Worm (Caenorhabditis elegans): ENCODE data around the gene msp-65.

Gene msp-65

ce11 chrIV:5334518-5334917, 18.2 kb downstream of the msp-65 start (continued):
- TF ChIP-seq F16B12.6 (tag; optimal IDR thresholded peaks at IDR 0.05): no peak
- TF ChIP-seq ets-5 (GFP tag; IDR thresholded peaks at IDR 0.05): no peak
- TF ChIP-seq fos-1 (tag; optimal IDR thresholded peaks at IDR 0.05): peak; percentile 80
- no peak for TF ChIP-seq pag-3 (tag; optimal IDR thresholded peaks at IDR 0.05; ENCODE audit: borderline replicate concordance, insufficient read depth)
- TF ChIP-seq C04F5.9 (tag; optimal IDR thresholded peaks at IDR 0.05): no peak
- TF ChIP-seq ceh-63 (GFP tag; optimal IDR thresholded peaks at IDR 0.05): no peak
- no peak for TF ChIP-seq egl-27 (tag; optimal IDR thresholded peaks at IDR 0.05)
- TF ChIP-seq mef-2 (tag; optimal IDR thresholded peaks at IDR 0.05): no peak
- no peak for TF ChIP-seq sox-4 (tag; optimal IDR thresholded peaks at IDR 0.05)
- TF ChIP-seq nhr-28 (tag; optimal IDR thresholded peaks at IDR 0.05): no peak
- no peak for TF ChIP-seq unc-30 (tag; optimal IDR thresholded peaks at IDR 0.05)
- TF ChIP-seq nhr-71 (tag; optimal IDR thresholded peaks at IDR 0.05): peak; percentile 69
- no peak for TF ChIP-seq C34B4.2 (tag; optimal IDR thresholded peaks at IDR 0.05)

ce11 chrIV:5337649-5338048, 21.3 kb downstream of the msp-65 start:
- TF ChIP-seq xbp-1 (tag; optimal IDR thresholded peaks at IDR 0.05) (no peak), unc-86 (tag; optimal IDR thresholded peaks at IDR 0.05) (peak; percentile 61), snu-23 (GFP tag; optimal IDR thresholded peaks at IDR 0.05) (peak; percentile 10), lin-39 (tag; optimal IDR thresholded peaks at IDR 0.05) (no peak), C34B4.2 (tag; optimal IDR thresholded peaks at IDR 0.05) (no peak), lin-14 (GFP tag; optimal IDR thresholded peaks at IDR 0.05) (peak; percentile 69), nhr-71 (tag; optimal IDR thresholded peaks at IDR 0.05) (peak; percentile 49), lsy-2 (tag; optimal IDR thresholded peaks at IDR 0.05) (peak in 1 of 2 experiments; percentile 17), nhr-85 (tag) (peak; percentile 81), lir-3 (tag; optimal IDR thresholded peaks at IDR 0.05; ENCODE audit: poor library complexity) (no peak), blmp-1 (tag; optimal IDR thresholded peaks at IDR 0.05) (peak; percentile 67), skn-1 (tag; optimal IDR thresholded peaks at IDR 0.05) (no peak), mep-1 (tag; optimal IDR thresholded peaks at IDR 0.05) (peak; percentile 5), elt-3 (tag; optimal IDR thresholded peaks at IDR 0.05) (peak in 1 of 6 experiments; percentile 47), efl-1 (optimal IDR thresholded peaks at IDR 0.05) (no peak), efl-1 (GFP tag; optimal IDR thresholded peaks at IDR 0.05 in 1 of 2) (peak in 1 of 2 experiments; percentile 59), nhr-20 (tag; optimal IDR thresholded peaks at IDR 0.05) (peak; percentile 22), ama-1 (optimal IDR thresholded peaks at IDR 0.05) (no peak), lin-35 (GFP tag; optimal IDR thresholded peaks at IDR 0.05) (peak in 1 of 2 experiments; percentile 25), hlh-4 (tag; optimal IDR thresholded peaks at IDR 0.05) (no peak)

DNA sequence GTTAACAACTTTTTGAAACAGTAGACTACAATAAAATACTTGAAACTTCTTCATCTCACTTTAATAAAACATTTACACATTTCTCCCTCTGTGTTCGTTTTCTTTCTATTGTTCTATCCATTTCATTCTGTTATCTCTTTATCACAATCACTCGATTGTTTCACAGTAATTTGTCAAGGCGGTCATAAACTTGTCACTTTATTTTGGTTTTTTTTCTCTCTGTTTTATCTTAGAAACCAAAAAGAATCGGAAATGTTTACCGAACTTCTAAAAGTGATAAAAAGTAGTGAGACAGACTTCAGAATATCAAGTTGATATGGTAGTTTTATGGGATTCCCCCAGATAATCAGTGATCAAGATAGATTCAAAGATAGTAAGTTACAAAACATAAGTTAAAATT, 22.9 kb downstream of the msp-65 start, which contains the start of gene Y4C6B.2:
Gene Y4C6B.2 (plus strand): TSS at position 320 of the 400 bp plus-strand sequence.
- TF ChIP-seq unc-30 (tag; optimal IDR thresholded peaks at IDR 0.05) (no peak), zip-4 (GFP tag; optimal IDR thresholded peaks at IDR 0.05) (no peak), nhr-85 (tag) (peak; percentile 76), lin-14 (GFP tag; optimal IDR thresholded peaks at IDR 0.05) (peak; percentile 15), fkh-4 (tag; optimal IDR thresholded peaks at IDR 0.05; ENCODE audit: borderline replicate concordance) (no peak), tlp-1 (tag; optimal IDR thresholded peaks at IDR 0.05) (no peak), lsy-2 (tag; optimal IDR thresholded peaks at IDR 0.05) (peak in 1 of 2 experiments; percentile 21), mef-2 (tag; optimal IDR thresholded peaks at IDR 0.05) (no peak), blmp-1 (tag; optimal IDR thresholded peaks at IDR 0.05) (peak; percentile 65), nhr-19 (GFP tag; conservative IDR thresholded peaks at IDR 0.05) (no peak), efl-1 (optimal IDR thresholded peaks at IDR 0.05) (no peak), efl-1 (GFP tag; optimal IDR thresholded peaks at IDR 0.05 in 1 of 2) (no peak), nhr-11 (tag; optimal IDR thresholded peaks at IDR 0.05) (no peak), elt-3 (tag; optimal IDR thresholded peaks at IDR 0.05) (peak in 5 of 6 experiments; percentile 8 to 83 (median 11)), nhr-237 (tag; optimal IDR thresholded peaks at IDR 0.05) (no peak)

DNA sequence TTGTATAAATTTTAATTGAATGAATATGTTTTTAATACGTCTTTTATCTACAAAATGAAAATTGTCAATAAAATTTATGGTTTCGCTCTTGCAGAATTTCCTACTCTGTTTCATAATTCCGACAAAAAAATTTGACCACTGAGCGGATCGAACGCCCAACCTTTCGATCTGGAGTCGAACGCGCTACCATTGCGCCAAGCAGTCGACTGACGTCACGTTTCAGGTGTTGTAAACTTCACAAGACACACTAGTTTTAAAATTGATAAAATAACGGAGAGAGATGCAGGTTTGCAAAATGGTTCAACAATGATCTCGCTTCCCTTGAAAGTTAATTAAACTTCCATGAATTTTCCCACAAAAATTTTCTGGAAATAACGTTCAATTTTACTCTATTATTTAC, 27.8 kb downstream of the msp-65 start:
- TF ChIP-seq ceh-88 (GFP tag; IDR thresholded peaks at IDR 0.05) (no peak), nhr-19 (GFP tag; conservative IDR thresholded peaks at IDR 0.05) (no peak), xbp-1 (tag; optimal IDR thresholded peaks at IDR 0.05) (peak; percentile 10), ces-1 (GFP tag; optimal IDR thresholded peaks at IDR 0.05) (no peak), lin-35 (GFP tag; optimal IDR thresholded peaks at IDR 0.05) (peak in 1 of 2 experiments; percentile 65), mef-2 (tag; optimal IDR thresholded peaks at IDR 0.05) (no peak), lin-14 (GFP tag; optimal IDR thresholded peaks at IDR 0.05) (no peak), skn-1 (tag; optimal IDR thresholded peaks at IDR 0.05) (no peak), nhr-85 (tag) (peak; percentile 55), hlh-4 (tag; optimal IDR thresholded peaks at IDR 0.05) (no peak), nhr-71 (tag; optimal IDR thresholded peaks at IDR 0.05) (peak; percentile 18), fkh-10 (GFP tag; optimal IDR thresholded peaks at IDR 0.05) (no peak), nhr-28 (tag; optimal IDR thresholded peaks at IDR 0.05) (no peak), ceh-82 (tag; optimal IDR thresholded peaks at IDR 0.05) (no peak), unc-130 (tag; optimal IDR thresholded peaks at IDR 0.05) (no peak), lsy-2 (tag; optimal IDR thresholded peaks at IDR 0.05) (peak in 1 of 2 experiments; percentile 10), swsn-7 (tag; optimal IDR thresholded peaks at IDR 0.05) (no peak), nhr-47 (tag; optimal IDR thresholded peaks at IDR 0.05) (no peak), aly-2 (tag; optimal IDR thresholded peaks at IDR 0.05) (no peak), nhr-90 (tag; optimal IDR thresholded peaks at IDR 0.05; ENCODE audit: poor library complexity) (peak; percentile 52), fos-1 (tag; optimal IDR thresholded peaks at IDR 0.05) (no peak), unc-30 (tag; optimal IDR thresholded peaks at IDR 0.05) (no peak)

Measured in whole organism, L1 larva.